Worm (Caenorhabditis elegans) whole organism, midembryonic: ENCODE results near the gene fbxb-98.
"Not testable (repeated sequence)": the region's sequence is repeated elsewhere in the genome, so short reads cannot be mapped to it uniquely, and the experiment has no call there.

Experiments used
- T22C8.4 ChIP-seq: fragments of 200-800 bp; sonication (Bioruptor generic); IDR thresholded peaks from 2 replicates; pipeline ENCODE4 v1.3.6; 2022; ENCODE audit warnings: missing genetic modification characterization, missing compliant biosample characterization
- cog-1 ChIP-seq: sonication (generic microtip); optimal IDR thresholded peaks from 2 replicates; lab custom pipeline; 2016; ENCODE audit warnings: missing genetic modification characterization, missing compliant biosample characterization
- flt-1 ChIP-seq: fragments of 200-800 bp; sonication (Bioruptor generic); IDR thresholded peaks from 2 replicates; pipeline ENCODE4 v1.3.6; 2022; ENCODE audit warnings: missing genetic modification characterization, missing compliant biosample characterization
- klf-2 ChIP-seq: fragments of 200-800 bp; sonication (Bioruptor generic); conservative IDR thresholded peaks from 2 replicates; pipeline ENCODE4 v1.3.6; 2022; ENCODE audit warnings: missing genetic modification reagents, missing genetic modification characterization, missing compliant biosample characterization
- med-1 ChIP-seq: sonication (generic microtip); optimal IDR thresholded peaks from 2 replicates; lab custom pipeline; 2017; ENCODE audit warnings: missing genetic modification characterization, mild to moderate bottlenecking, missing compliant biosample characterization, antibody characterized with exemption, missing genetic modification reagents; ENCODE audit not compliant: insufficient read depth
- ref-1 ChIP-seq: fragments of 200-800 bp; sonication (Bioruptor generic); conservative IDR thresholded peaks from 2 replicates; pipeline ENCODE4 v1.3.6; 2022; ENCODE audit warnings: missing genetic modification reagents, missing genetic modification characterization, missing compliant biosample characterization
- tab-1 ChIP-seq: fragments of 200-800 bp; sonication (Bioruptor generic); IDR thresholded peaks from 2 replicates; pipeline ENCODE4 v1.3.6; 2022; ENCODE audit warnings: missing genetic modification characterization, missing compliant biosample characterization
- ztf-23 ChIP-seq: fragments of 200-800 bp; sonication (Bioruptor generic); IDR thresholded peaks from 2 replicates; pipeline ENCODE4 v1.3.6; 2022; ENCODE audit warnings: missing genetic modification reagents, missing genetic modification characterization, missing compliant biosample characterization
- ztf-29 ChIP-seq: fragments of 200-800 bp; sonication (Bioruptor generic); IDR thresholded peaks from 2 replicates; pipeline ENCODE4 v1.3.6; 2022; ENCODE audit warnings: missing genetic modification reagents, missing genetic modification characterization, missing compliant biosample characterization

fbxb-98 gene

DNA sequence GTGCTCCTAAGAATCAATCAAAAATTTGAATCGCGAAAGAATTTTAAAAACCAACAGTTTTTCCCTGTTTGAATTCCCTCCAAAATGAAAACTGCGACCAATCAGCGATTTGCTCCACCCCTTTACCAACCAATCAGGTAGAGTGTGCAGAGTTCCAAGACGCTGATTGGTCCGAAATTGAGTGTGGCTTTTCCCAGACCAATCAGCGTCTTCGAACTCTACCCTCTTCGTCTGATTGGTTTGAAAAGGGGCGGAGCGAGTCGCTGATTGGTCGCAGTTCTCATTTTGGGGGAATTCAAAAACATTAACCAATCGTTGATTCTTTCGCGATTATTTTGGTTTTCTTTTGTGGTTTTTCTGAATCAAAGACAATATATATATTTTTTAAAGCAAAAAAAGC, 17.9 kb upstream of the fbxb-98 start:
- TF ChIP-seq flt-1 (no peak), med-1 (GFP tag; lab: Kevin White, UChicago) (no peak), ref-1 (GFP tag; lab: Robert Waterston, UW) (no peak), T22C8.4 (GFP tag; lab: Robert Waterston, UW) (no peak), cog-1 (tag; lab: Kevin White, UChicago) (no peak), tab-1 (GFP tag; lab: Robert Waterston, UW) (no peak), klf-2 (GFP tag; lab: Robert Waterston, UW) (no peak), ztf-23 (GFP tag; lab: Robert Waterston, UW) (no peak), ztf-29 (GFP tag; lab: Robert Waterston, UW) (no peak)

DNA sequence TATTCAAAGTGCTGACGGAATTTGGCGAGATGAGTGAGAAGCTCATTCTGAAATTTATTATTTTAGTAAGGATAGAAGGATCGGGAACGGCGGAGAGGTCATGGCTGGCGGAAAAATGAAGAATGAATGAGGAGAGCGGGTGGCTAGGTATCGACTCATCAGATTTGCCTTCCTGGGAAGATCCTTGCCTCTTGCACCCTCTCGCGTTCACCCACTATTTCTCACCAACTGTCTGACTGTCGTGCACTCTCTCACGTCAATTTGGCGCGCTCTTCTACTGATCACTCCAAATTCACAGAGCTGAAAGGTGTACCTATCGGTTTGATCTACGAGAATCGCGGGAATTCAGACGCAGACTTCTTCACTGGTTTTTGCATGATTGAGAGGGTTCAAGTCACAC, 14.3 kb upstream of the fbxb-98 start, which contains the start of gene fbxb-97:
Gene fbxb-97, minus strand, starts transcription at position 53 of the 400 bp plus-strand sequence.
- TF ChIP-seq flt-1 (no peak), tab-1 (GFP tag; lab: Robert Waterston, UW) (no peak), med-1 (GFP tag; lab: Kevin White, UChicago) (no peak), T22C8.4 (GFP tag; lab: Robert Waterston, UW) (no peak), ztf-23 (GFP tag; lab: Robert Waterston, UW) (no peak), ztf-29 (GFP tag; lab: Robert Waterston, UW) (no peak), klf-2 (GFP tag; lab: Robert Waterston, UW) (no peak)

DNA sequence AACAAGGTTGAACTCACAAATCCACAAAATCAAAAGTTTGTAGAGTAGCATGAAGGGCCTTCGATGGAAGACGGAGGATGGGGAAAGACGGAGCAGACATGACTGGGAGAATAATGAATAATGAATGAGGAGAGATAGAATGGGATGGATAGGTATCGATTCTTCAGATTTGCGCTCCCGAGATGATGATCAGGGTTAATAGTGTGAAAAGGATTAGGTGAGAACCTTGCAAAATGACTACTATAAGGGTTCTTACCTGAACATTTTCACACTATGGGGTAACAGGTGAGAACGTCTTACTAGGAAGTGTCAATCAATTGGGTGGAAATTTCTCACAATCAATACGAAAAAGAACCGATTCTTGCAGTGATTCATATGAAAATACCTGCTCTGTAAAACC, 12.1 kb upstream of the fbxb-98 start, which contains the start of gene fbxb-96:
Gene fbxb-96, minus strand, starts transcription at position 101 of the 400 bp plus-strand sequence.
- no peak for TF ChIP-seq T22C8.4 (GFP tag; lab: Robert Waterston, UW)
- no peak for TF ChIP-seq flt-1
- TF ChIP-seq ztf-23 (GFP tag; lab: Robert Waterston, UW), result no peak
- TF ChIP-seq klf-2 (GFP tag; lab: Robert Waterston, UW), result no peak
- TF ChIP-seq ref-1 (GFP tag; lab: Robert Waterston, UW), result no peak
- TF ChIP-seq tab-1 (GFP tag; lab: Robert Waterston, UW), result no peak
- no peak for TF ChIP-seq ztf-29 (GFP tag; lab: Robert Waterston, UW)
- no peak for TF ChIP-seq cog-1 (tag; lab: Kevin White, UChicago)
- no peak for TF ChIP-seq med-1 (GFP tag; lab: Kevin White, UChicago)

DNA sequence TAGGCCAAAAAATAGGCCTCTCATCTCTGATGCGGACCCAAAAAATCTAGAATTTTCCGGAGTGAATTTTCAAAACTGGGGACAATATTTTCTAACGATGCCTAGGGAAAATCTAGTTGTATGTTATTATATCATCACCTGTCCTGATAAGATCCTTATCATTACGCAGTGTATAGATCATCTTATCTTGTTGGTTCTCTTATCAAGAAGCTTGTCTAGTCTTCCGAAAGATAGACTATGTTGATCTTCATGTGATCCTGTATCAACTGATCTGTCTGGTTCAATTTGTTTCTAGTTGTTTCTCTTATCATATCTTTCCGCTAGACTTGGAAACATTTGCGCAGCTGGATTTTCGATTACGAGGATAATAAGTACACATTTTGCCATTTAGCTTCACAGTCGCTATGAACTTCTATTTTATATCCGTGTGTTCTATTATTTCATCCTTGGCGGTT, 11.6 kb upstream of the fbxb-98 start, which contains the start of gene C52E2.3:
Gene C52E2.3, plus strand, starts transcription at position 405 of the 455 bp plus-strand sequence.
- TF ChIP-seq ztf-29 (GFP tag; lab: Robert Waterston, UW) (no peak), cog-1 (tag; lab: Kevin White, UChicago) (no peak), ref-1 (GFP tag; lab: Robert Waterston, UW) (no peak), med-1 (GFP tag; lab: Kevin White, UChicago) (no peak), ztf-23 (GFP tag; lab: Robert Waterston, UW) (no peak), T22C8.4 (GFP tag; lab: Robert Waterston, UW) (no peak), flt-1 (no peak), tab-1 (GFP tag; lab: Robert Waterston, UW) (no peak)

DNA sequence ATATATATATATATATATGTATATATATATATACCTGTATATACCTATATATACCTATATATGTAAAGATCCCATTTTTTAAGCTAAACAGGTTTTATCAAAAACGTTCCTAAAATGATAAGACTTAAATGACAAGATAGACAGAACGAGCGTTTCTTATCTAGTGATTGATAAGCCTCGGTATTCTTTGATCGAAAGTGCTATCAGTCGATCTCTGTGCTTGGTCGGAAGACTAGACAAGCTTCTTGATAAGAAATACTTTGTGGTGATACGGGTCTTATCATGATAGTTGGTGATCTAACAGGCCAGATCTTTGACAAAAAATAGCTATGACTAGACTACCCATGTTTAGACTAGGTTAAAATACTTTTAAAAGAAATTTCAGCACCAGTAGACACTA, 10.7 kb upstream of the fbxb-98 start:
- no peak for TF ChIP-seq ref-1 (GFP tag; lab: Robert Waterston, UW)
- TF ChIP-seq ztf-29 (GFP tag; lab: Robert Waterston, UW), result no peak
- no peak for TF ChIP-seq tab-1 (GFP tag; lab: Robert Waterston, UW)
- TF ChIP-seq flt-1, result no peak
- no peak for TF ChIP-seq med-1 (GFP tag; lab: Kevin White, UChicago)
- TF ChIP-seq T22C8.4 (GFP tag; lab: Robert Waterston, UW), result no peak
- TF ChIP-seq klf-2 (GFP tag; lab: Robert Waterston, UW), result no peak
- no peak for TF ChIP-seq ztf-23 (GFP tag; lab: Robert Waterston, UW)
- no peak for TF ChIP-seq cog-1 (tag; lab: Kevin White, UChicago)

DNA sequence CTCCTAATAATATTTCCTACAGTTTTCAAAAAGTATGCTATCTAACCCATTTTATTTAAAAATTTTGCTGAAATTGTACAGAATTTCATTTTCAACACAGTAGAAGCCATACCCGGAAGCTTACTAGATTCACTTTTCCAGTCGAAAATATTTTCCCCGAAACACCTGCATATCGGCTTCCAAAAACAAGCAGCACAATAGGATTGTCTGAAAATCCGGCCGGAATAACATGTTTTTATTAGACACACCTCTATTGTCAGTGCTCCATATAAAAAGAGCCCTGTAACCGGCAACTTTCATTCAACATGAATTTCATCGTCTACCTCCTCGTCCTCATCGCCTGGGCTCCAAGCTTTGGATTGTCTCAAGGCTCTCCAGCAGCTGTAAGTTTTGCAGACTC, 9.9 kb upstream of the fbxb-98 start, which contains the start of gene C52E2.2:
Gene C52E2.2, plus strand, starts transcription at position 301 of the 400 bp plus-strand sequence.
- TF ChIP-seq tab-1 (GFP tag; lab: Robert Waterston, UW) (no peak), klf-2 (GFP tag; lab: Robert Waterston, UW) (no peak), T22C8.4 (GFP tag; lab: Robert Waterston, UW) (no peak), ref-1 (GFP tag; lab: Robert Waterston, UW) (no peak), ztf-23 (GFP tag; lab: Robert Waterston, UW) (no peak), cog-1 (tag; lab: Kevin White, UChicago) (no peak), ztf-29 (GFP tag; lab: Robert Waterston, UW) (no peak), med-1 (GFP tag; lab: Kevin White, UChicago) (no peak), flt-1 (no peak)

DNA sequence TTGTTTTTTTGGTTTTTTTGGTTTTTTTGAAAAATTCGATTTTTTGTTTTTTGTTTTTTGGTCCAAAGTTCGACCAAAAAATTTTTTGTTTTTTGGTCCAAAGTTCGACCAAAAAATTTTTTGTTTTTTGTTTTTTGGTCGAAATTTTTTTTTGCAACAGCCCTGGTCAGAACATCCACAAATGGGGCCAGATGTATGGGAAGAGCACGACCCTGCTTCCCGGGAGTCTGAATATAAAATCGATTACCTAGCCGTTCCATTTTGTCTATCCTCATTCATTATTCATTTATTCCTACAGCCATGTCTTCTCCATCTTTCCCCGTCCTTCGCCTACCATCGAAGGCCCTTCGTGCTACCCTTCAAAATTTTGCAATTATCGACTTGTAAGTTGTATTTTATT, 8.3 kb upstream of the fbxb-98 start, which contains the start of gene fbxb-95:
Gene fbxb-95, plus strand, starts transcription at position 301 of the 400 bp plus-strand sequence.
- not testable (repeated sequence) for TF ChIP-seq ztf-29 (GFP tag; lab: Robert Waterston, UW); med-1 (GFP tag; lab: Kevin White, UChicago); ztf-23 (GFP tag; lab: Robert Waterston, UW)

DNA sequence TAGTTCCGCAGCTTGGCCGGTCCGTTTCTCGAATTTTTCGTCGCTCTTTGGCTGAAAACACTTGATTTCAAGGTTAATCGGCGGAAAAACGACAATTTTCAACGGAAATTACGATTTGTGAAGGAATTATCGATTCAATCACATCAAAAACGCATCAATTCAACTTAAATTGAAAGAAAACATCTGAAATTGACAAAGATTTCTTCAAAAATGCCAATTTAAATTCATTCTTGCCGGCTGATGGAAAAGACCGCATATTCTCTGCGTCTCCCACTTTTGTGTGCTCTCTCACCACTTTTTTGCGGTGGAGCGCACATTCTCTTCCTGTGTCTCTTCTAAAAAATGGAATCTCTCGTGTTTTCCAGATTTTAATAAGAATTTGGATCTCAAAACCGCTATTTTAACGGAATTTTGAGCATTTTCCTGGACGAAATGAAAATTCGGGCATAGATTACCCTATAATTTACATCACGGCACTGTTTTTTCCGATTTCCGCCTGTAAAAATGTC, 1.1 kb upstream of the fbxb-98 start, which contains the start of gene C16C4.18:
Gene C16C4.18, minus strand, starts transcription at position 51 of the 509 bp plus-strand sequence.
- not testable (repeated sequence) for TF ChIP-seq ztf-23 (GFP tag; lab: Robert Waterston, UW); med-1 (GFP tag; lab: Kevin White, UChicago); klf-2 (GFP tag; lab: Robert Waterston, UW)

DNA sequence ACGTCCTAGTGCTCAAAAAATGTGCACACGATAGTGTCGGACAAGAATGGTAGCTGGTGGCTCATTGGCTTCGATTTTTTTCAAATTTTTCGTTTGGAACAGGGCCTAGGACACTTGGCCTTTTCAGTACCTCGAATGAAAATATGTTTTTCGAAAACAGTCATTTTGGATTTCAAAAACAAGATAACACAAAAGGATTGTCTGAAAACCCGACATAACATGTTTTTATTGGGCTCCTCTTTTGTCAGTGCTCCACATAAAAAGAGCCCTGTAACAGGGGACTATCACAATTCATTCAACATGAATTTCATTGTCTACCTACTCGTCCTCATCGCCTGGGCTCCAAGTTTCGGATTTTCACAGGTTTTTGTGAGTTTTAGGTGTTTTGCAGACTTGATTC, 1.8 kb downstream of the fbxb-98 start, which contains the start of gene C16C4.17:
Gene C16C4.17, plus strand, starts transcription at position 301 of the 400 bp plus-strand sequence.
- TF ChIP-seq flt-1, result no peak
- no peak for TF ChIP-seq ref-1 (GFP tag; lab: Robert Waterston, UW)
- no peak for TF ChIP-seq tab-1 (GFP tag; lab: Robert Waterston, UW)
- no peak for TF ChIP-seq ztf-29 (GFP tag; lab: Robert Waterston, UW)
- no peak for TF ChIP-seq T22C8.4 (GFP tag; lab: Robert Waterston, UW)
- no peak for TF ChIP-seq klf-2 (GFP tag; lab: Robert Waterston, UW)
- no peak for TF ChIP-seq med-1 (GFP tag; lab: Kevin White, UChicago)
- no peak for TF ChIP-seq ztf-23 (GFP tag; lab: Robert Waterston, UW)
- TF ChIP-seq cog-1 (tag; lab: Kevin White, UChicago), result no peak
